Fruit fly (Drosophila melanogaster) whole organism, embryonic: ENCODE measurements around the gene Syt14.

Experiments used
- Adf1 ChIP-seq: fragments of 200-800 bp; sonication (Bioruptor generic); IDR thresholded peaks from 2 replicates; pipeline ENCODE4 v1.3.6; 2022; ENCODE audit warnings: missing biosample characterization, missing genetic modification characterization
- CG10543 ChIP-seq: fragments of 200-800 bp; sonication (Bioruptor generic); optimal IDR thresholded peaks from 3 replicates; lab custom pipeline; 2017; ENCODE audit warnings: missing biosample characterization, mild to moderate bottlenecking, missing genetic modification characterization, moderate library complexity
- CG11085 ChIP-seq: fragments of 200-800 bp; sonication (Bioruptor generic); IDR thresholded peaks from 2 replicates; pipeline ENCODE4 v1.3.6; 2022; ENCODE audit warnings: missing biosample characterization, missing genetic modification characterization
- CG12942 ChIP-seq: fragments of 200-800 bp; sonication (Bioruptor generic); optimal IDR thresholded peaks from 3 replicates; lab custom pipeline; 2016; ENCODE audit warnings: missing biosample characterization, missing genetic modification characterization
- CG13894 ChIP-seq: fragments of 200-800 bp; sonication (Bioruptor generic); optimal IDR thresholded peaks from 3 replicates; lab custom pipeline; 2018; ENCODE audit warnings: missing biosample characterization, mild to moderate bottlenecking, missing genetic modification characterization, moderate library complexity
- CG1602 ChIP-seq: fragments of 200-800 bp; sonication (Bioruptor generic); optimal IDR thresholded peaks from 3 replicates; lab custom pipeline; 2016; ENCODE audit warnings: missing biosample characterization, missing genetic modification characterization
- CG18764 ChIP-seq: fragments of 200-800 bp; sonication (Bioruptor generic); optimal IDR thresholded peaks from 3 replicates; lab custom pipeline; 2016; ENCODE audit warnings: missing biosample characterization, missing genetic modification characterization
- CG2199 ChIP-seq: fragments of 200-800 bp; sonication (Bioruptor generic); IDR thresholded peaks from 3 replicates; pipeline ENCODE4 v1.3.6; 2022; ENCODE audit warnings: missing biosample characterization, missing genetic modification characterization
- CG34376 ChIP-seq: fragments of 200-800 bp; sonication (Bioruptor generic); optimal IDR thresholded peaks from 2 replicates; lab custom pipeline; 2018; ENCODE audit warnings: missing biosample characterization, mild to moderate bottlenecking, missing genetic modification characterization
- CG6689 ChIP-seq: fragments of 200-800 bp; sonication (Bioruptor generic); IDR thresholded peaks from 2 replicates; pipeline ENCODE4 v1.3.6; 2022; ENCODE audit warnings: missing biosample characterization, missing genetic modification characterization
- CG6854 ChIP-seq: fragments of 200-800 bp; sonication (Bioruptor generic); optimal IDR thresholded peaks from 3 replicates; lab custom pipeline; 2017; ENCODE audit warnings: missing biosample characterization, mild to moderate bottlenecking, missing genetic modification characterization
- CG8924 ChIP-seq: fragments of 200-800 bp; optimal IDR thresholded peaks from 3 replicates; lab custom pipeline; 2019; ENCODE audit warnings: missing biosample characterization, mild to moderate bottlenecking, missing genetic modification characterization, moderate library complexity
- CG9215 ChIP-seq: fragments of 200-800 bp; sonication (Bioruptor generic); IDR thresholded peaks from 2 replicates; pipeline ENCODE4 v1.3.6; 2022; ENCODE audit warnings: missing biosample characterization, missing genetic modification characterization
- D19A ChIP-seq: fragments of 200-800 bp; optimal IDR thresholded peaks from 3 replicates; lab custom pipeline; 2019; ENCODE audit warnings: missing biosample characterization, mild to moderate bottlenecking, missing genetic modification characterization, moderate library complexity
- Deaf1 ChIP-seq: fragments of 200-800 bp; optimal IDR thresholded peaks from 3 replicates; lab custom pipeline; 2019; ENCODE audit warnings: missing biosample characterization, mild to moderate bottlenecking, missing genetic modification characterization, moderate library complexity
- Doc3 ChIP-seq: fragments of 200-800 bp; sonication (Bioruptor generic); IDR thresholded peaks from 3 replicates; pipeline ENCODE4 v1.3.6; 2022; ENCODE audit warnings: missing biosample characterization, missing genetic modification characterization; ENCODE audit not compliant: partially characterized antibody
- Med ChIP-seq: fragments of 200-800 bp; sonication (Bioruptor generic); peaks from one replicate; lab custom pipeline; 2016; ENCODE audit warnings: missing biosample characterization, missing genetic modification characterization, mild to moderate bottlenecking, inconsistent platforms, moderate library complexity
- Sry-β ChIP-seq: fragments of 200-800 bp; sonication (Bioruptor generic); optimal IDR thresholded peaks from 2 replicates; lab custom pipeline; 2018; ENCODE audit warnings: missing biosample characterization, mild to moderate bottlenecking, missing genetic modification characterization, moderate library complexity
- Ssrp ChIP-seq: fragments of 200-800 bp; sonication (Bioruptor generic); optimal IDR thresholded peaks from 2 replicates; lab custom pipeline; 2018; ENCODE audit warnings: missing biosample characterization, mild to moderate bottlenecking, missing genetic modification characterization, moderate library complexity
- Trl ChIP-seq, 3 experiments: fragments of >200 bp in 2 of 3; fragments of 200-800 bp in 1 of 3; sonication (Bioruptor generic) in 1 of 3; optimal IDR thresholded peaks; 2 replicates in 1 of 3; 3 replicates in 2 of 3; lab custom pipeline; 2016 to 2017; ENCODE audit warnings: missing biosample characterization in 1 of 3, missing genetic modification characterization in 1 of 3
- Vsx1 ChIP-seq: fragments of 200-800 bp; sonication (Bioruptor generic); optimal IDR thresholded peaks from 2 replicates; lab custom pipeline; 2017; ENCODE audit warnings: missing biosample characterization, mild to moderate bottlenecking, missing genetic modification characterization, missing genetic modification reagents
- abd-A ChIP-seq: fragments of 200-800 bp; sonication (Bioruptor generic); optimal IDR thresholded peaks from 3 replicates; lab custom pipeline; 2019; ENCODE audit warnings: missing biosample characterization, mild to moderate bottlenecking, missing genetic modification characterization, moderate library complexity
- bcd ChIP-seq: fragments of 200-800 bp; sonication (Bioruptor generic); optimal IDR thresholded peaks from 2 replicates; lab custom pipeline; 2017; ENCODE audit warnings: missing biosample characterization, mild to moderate bottlenecking, missing genetic modification characterization
- chinmo ChIP-seq: fragments of 200-800 bp; sonication (Bioruptor generic); IDR thresholded peaks from 4 replicates; pipeline ENCODE4 v1.3.6; 2022; ENCODE audit warnings: missing biosample characterization, missing genetic modification characterization; ENCODE audit not compliant: partially characterized antibody
- ci ChIP-seq: fragments of 200-800 bp; sonication (Bioruptor generic); IDR thresholded peaks from 3 replicates; pipeline ENCODE4 v1.3.6; 2022; ENCODE audit warnings: missing biosample characterization, missing genetic modification characterization
- dpn ChIP-seq, 2 experiments: fragments of 200-800 bp; sonication (Bioruptor generic); optimal IDR thresholded peaks; 3 replicates each; lab custom pipeline; 2016; ENCODE audit warnings: missing biosample characterization in 2 of 2, missing genetic modification characterization in 2 of 2
- gcm ChIP-seq: fragments of 200-800 bp; sonication (Bioruptor generic); optimal IDR thresholded peaks from 2 replicates; lab custom pipeline; 2019; ENCODE audit warnings: missing biosample characterization, mild to moderate bottlenecking, missing genetic modification characterization, moderate library complexity
- gcm2 ChIP-seq: fragments of 200-800 bp; sonication (Bioruptor generic); optimal IDR thresholded peaks from 2 replicates; lab custom pipeline; 2016; ENCODE audit warnings: missing biosample characterization, missing genetic modification characterization
- grn ChIP-seq: fragments of 200-800 bp; sonication (Bioruptor generic); optimal IDR thresholded peaks from 3 replicates; lab custom pipeline; 2017; ENCODE audit warnings: missing biosample characterization, missing genetic modification characterization
- hkb ChIP-seq, 2 experiments: fragments of 200-800 bp in 1 of 2; fragments of >200 bp in 1 of 2; sonication (Bioruptor generic) in 1 of 2; IDR thresholded peaks in 1 of 2; optimal IDR thresholded peaks in 1 of 2; 2 replicates each; pipeline versions ENCODE4 v1.3.6 to Lab custom; 2017 to 2022; ENCODE audit warnings: missing biosample characterization in 1 of 2, missing genetic modification characterization in 1 of 2
- lab ChIP-seq: fragments of 200-800 bp; sonication (Bioruptor generic); optimal IDR thresholded peaks from 3 replicates; lab custom pipeline; 2017; ENCODE audit warnings: missing biosample characterization, missing genetic modification characterization, mild to moderate bottlenecking, moderate library complexity, missing genetic modification reagents
- nerfin-2 ChIP-seq: fragments of 200-800 bp; sonication (Bioruptor generic); IDR thresholded peaks from 2 replicates; pipeline ENCODE4 v1.3.6; 2022; ENCODE audit warnings: missing biosample characterization, missing genetic modification characterization; ENCODE audit not compliant: partially characterized antibody
- nmo ChIP-seq: fragments of 200-800 bp; sonication (Bioruptor generic); optimal IDR thresholded peaks from 2 replicates; lab custom pipeline; 2018; ENCODE audit warnings: missing biosample characterization, mild to moderate bottlenecking, missing genetic modification characterization, moderate library complexity
- onecut ChIP-seq: fragments of 200-800 bp; sonication (Bioruptor generic); IDR thresholded peaks from 2 replicates; pipeline ENCODE4 v1.3.6; 2022; ENCODE audit warnings: missing biosample characterization, missing genetic modification characterization
- pros ChIP-seq: fragments of 200-800 bp; sonication (Bioruptor generic); optimal IDR thresholded peaks from 3 replicates; lab custom pipeline; 2019; ENCODE audit warnings: missing biosample characterization, mild to moderate bottlenecking, missing genetic modification characterization, moderate library complexity
- pzg ChIP-seq: fragments of 200-800 bp; sonication (Bioruptor generic); optimal IDR thresholded peaks from 3 replicates; lab custom pipeline; 2018; ENCODE audit warnings: missing biosample characterization, mild to moderate bottlenecking, missing genetic modification characterization, moderate library complexity
- rib ChIP-seq: fragments of 200-800 bp; sonication (Bioruptor generic); IDR thresholded peaks from 2 replicates; pipeline ENCODE4 v1.3.6; 2022; ENCODE audit warnings: missing biosample characterization, missing genetic modification characterization
- run ChIP-seq: fragments of 200-800 bp; sonication (Bioruptor generic); optimal IDR thresholded peaks from 3 replicates; lab custom pipeline; 2018; ENCODE audit warnings: missing biosample characterization, mild to moderate bottlenecking, missing genetic modification characterization
- sens ChIP-seq: fragments of 200-800 bp; sonication (Bioruptor generic); peaks from one replicate; lab custom pipeline; 2016; ENCODE audit warnings: missing biosample characterization, missing genetic modification characterization
- sima ChIP-seq: fragments of 200-800 bp; sonication (Bioruptor generic); optimal IDR thresholded peaks from 2 replicates; lab custom pipeline; 2016; ENCODE audit warnings: missing biosample characterization, missing genetic modification characterization
- sqz ChIP-seq: fragments of 200-800 bp; sonication (Bioruptor generic); optimal IDR thresholded peaks from 3 replicates; lab custom pipeline; 2018; ENCODE audit warnings: missing biosample characterization, mild to moderate bottlenecking, missing genetic modification characterization
- tgo ChIP-seq: fragments of 200-800 bp; sonication (Bioruptor generic); IDR thresholded peaks from 3 replicates; pipeline ENCODE4 v1.3.6; 2022; ENCODE audit warnings: missing biosample characterization, missing genetic modification characterization
- tna ChIP-seq: fragments of 200-800 bp; sonication (Bioruptor generic); IDR thresholded peaks from 2 replicates; pipeline ENCODE4 v1.3.6; 2022; ENCODE audit warnings: missing biosample characterization, missing genetic modification characterization; ENCODE audit not compliant: partially characterized antibody
- trem ChIP-seq: fragments of 200-800 bp; optimal IDR thresholded peaks from 3 replicates; lab custom pipeline; 2019; ENCODE audit warnings: missing biosample characterization, mild to moderate bottlenecking, missing genetic modification characterization, moderate library complexity
- wor ChIP-seq: fragments of 200-800 bp; sonication (Bioruptor generic); IDR thresholded peaks from 2 replicates; pipeline ENCODE4 v1.3.6; 2022; ENCODE audit warnings: missing biosample characterization, missing genetic modification characterization
- z ChIP-seq: fragments of 200-800 bp; sonication (Bioruptor generic); IDR thresholded peaks from 3 replicates; pipeline ENCODE4 v1.3.6; 2022; ENCODE audit warnings: missing biosample characterization, missing genetic modification characterization
- zen2 ChIP-seq: fragments of 200-800 bp; sonication (Bioruptor generic); IDR thresholded peaks from 3 replicates; pipeline ENCODE4 v1.3.6; 2022; ENCODE audit warnings: missing biosample characterization, missing genetic modification characterization; ENCODE audit not compliant: partially characterized antibody

The Syt14 gene

DNA sequence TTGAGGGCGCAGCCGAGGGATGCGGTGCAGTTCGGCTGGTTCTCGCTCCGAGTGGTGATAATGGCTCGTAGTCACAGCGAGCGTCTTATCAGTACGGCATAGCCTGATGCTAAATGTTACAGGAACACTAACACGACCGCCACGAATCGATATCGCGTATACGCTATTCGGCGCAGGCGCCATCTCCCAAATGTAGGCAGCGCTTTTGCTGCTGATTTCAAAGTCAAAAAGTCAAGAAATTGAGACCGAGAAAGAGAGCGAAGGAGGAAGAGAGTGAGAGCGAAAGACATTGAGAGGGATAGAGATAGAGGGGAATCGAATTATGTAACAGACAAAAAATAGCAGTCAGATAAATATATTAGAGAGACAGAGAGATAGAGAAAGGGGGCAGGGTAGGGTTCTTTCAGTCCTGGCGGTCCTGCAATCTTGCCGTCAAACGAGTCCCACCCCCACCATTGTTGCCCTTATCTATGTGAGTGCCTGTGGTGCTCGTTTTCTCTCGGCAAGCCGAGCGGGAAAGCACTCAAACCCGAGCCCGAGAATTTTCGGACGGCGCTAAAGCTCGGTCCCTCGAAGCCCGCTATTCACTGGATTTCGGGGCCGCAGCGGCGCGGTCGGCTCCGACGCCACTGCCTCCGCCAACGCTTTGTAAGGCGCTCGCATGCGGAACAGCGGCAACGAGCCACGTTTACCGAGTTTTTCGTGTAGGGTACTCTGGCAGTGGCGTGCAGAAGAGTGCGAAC, 37.6 kb downstream of the Syt14 start (continued):
- TF ChIP-seq CG18764 (GFP tag; lab: Kevin White, UChicago) (no peak), zen2 (GFP tag; lab: Robert Waterston, UW) (0 out of 3 replicates have a peak, but pooled peaks have one; percentile 31), lab (peak; percentile 41), CG2199 (0 out of 3 replicates have a peak, but pooled peaks have one; percentile 45), CG6689 (GFP tag; lab: Robert Waterston, UW) (0 out of 2 replicates have a peak, but pooled peaks have one; percentile 8), grn (GFP tag; lab: Kevin White, UChicago) (peak; percentile 16), abd-A (tag; lab: Kevin White, UChicago) (peak; percentile 53), CG34376 (GFP tag; lab: Kevin White, UChicago) (peak; percentile 4), Sry-β (GFP tag; lab: Kevin White, UChicago) (no peak), pros (peak; percentile 34), CG11085 (no peak), sima (GFP tag; lab: Kevin White, UChicago) (no peak), CG9215 (GFP tag; lab: Robert Waterston, UW) (0 out of 2 replicates have a peak, but pooled peaks have one; percentile 4), CG6854 (GFP tag; lab: Kevin White, UChicago) (no peak), chinmo (GFP tag; lab: Robert Waterston, UW) (0 out of 4 replicates have a peak, but pooled peaks have one; percentile 47), pzg (GFP tag; lab: Kevin White, UChicago) (peak; percentile 7), onecut (GFP tag; lab: Robert Waterston, UW) (peak; percentile 93), run (tag; lab: Kevin White, UChicago) (no peak), tna (GFP tag; lab: Robert Waterston, UW) (peak; percentile 8; the same call in 1 of the 2 replicates), Ssrp (no peak), CG13894 (tag; lab: Kevin White, UChicago) (peak; percentile 58), sqz (GFP tag; lab: Kevin White, UChicago) (peak; percentile 9), wor (GFP tag; lab: Robert Waterston, UW) (no peak), z (GFP tag; lab: Robert Waterston, UW) (peak; percentile 86), sens (GFP tag; lab: Kevin White, UChicago) (peak; percentile 68), Deaf1 (tag; lab: Kevin White, UChicago) (peak; percentile 96), trem (tag; lab: Kevin White, UChicago) (no peak), Trl (optimal IDR thresholded peaks at IDR 0.05; lab: Kevin White, UChicago) (peak; percentile 39 to 69), Trl (GFP tag; optimal IDR thresholded peaks at IDR 0.05; lab: Kevin White, UChicago) (no peak), CG10543 (peak; percentile 9), CG12942 (GFP tag; lab: Kevin White, UChicago) (no peak)

DNA sequence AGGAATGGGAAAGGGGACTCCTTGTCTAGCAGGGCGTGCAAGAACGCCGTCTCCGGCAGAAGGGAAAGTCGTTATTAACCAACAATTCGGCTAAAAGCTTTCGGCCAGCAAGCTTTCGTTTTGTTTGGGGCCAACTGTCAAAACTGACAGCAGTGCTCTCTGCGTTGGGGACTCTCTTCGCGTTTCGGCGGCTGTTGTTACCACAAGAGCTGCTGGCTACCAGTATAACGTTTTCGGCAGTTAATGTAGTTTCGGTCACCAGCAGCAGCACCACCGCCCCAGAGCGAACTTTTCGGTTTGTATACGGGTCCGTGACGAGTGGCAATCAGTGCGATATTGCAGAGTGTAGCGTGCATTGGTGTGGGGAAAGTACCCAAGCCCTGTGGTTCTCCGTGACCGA, 38.8 kb downstream of the Syt14 start, which contains the start of gene cpx:
Gene cpx (plus strand): TSS at position 160 of the 400 bp plus-strand sequence.
- TF ChIP-seq D19A (tag; lab: Kevin White, UChicago) (no peak), CG6854 (GFP tag; lab: Kevin White, UChicago) (no peak), ci (GFP tag; lab: Robert Waterston, UW) (peak; percentile 51; the same call in 1 of the 3 replicates), Adf1 (GFP tag; lab: Robert Waterston, UW) (peak; percentile 27; the same call in 1 of the 2 replicates), CG8924 (tag; lab: Kevin White, UChicago) (no peak), tgo (GFP tag; lab: Robert Waterston, UW) (no peak), hkb (optimal IDR thresholded peaks at IDR 0.05; lab: Kevin White, UChicago) (no peak), hkb (GFP tag; IDR thresholded peaks at IDR 0.05; lab: Robert Waterston, UW) (no peak), CG11085 (no peak), nerfin-2 (GFP tag; lab: Robert Waterston, UW) (no peak), CG13894 (tag; lab: Kevin White, UChicago) (peak; percentile 36), rib (no peak), gcm2 (no peak), Trl (optimal IDR thresholded peaks at IDR 0.05; lab: Kevin White, UChicago) (peak in 1 of 2 experiments; percentile 21), Trl (GFP tag; optimal IDR thresholded peaks at IDR 0.05; lab: Kevin White, UChicago) (no peak), gcm (GFP tag; lab: Kevin White, UChicago) (peak; percentile 3), nmo (GFP tag; lab: Kevin White, UChicago) (no peak), CG1602 (GFP tag; lab: Kevin White, UChicago) (no peak), Med (GFP tag; lab: Kevin White, UChicago) (peak; percentile 78), bcd (GFP tag; lab: Kevin White, UChicago) (no peak), Doc3 (GFP tag; lab: Robert Waterston, UW) (no peak), dpn (GFP tag; optimal IDR thresholded peaks at IDR 0.05; lab: Kevin White, UChicago) (no peak), Vsx1 (GFP tag; lab: Kevin White, UChicago) (no peak)
